Fruit fly (Drosophila melanogaster) ovary, adult (tissue): ENCODE measurements around the gene hoe1.

Experiments used
- CG17801 ChIP-seq: fragments of 200-800 bp; optimal IDR thresholded peaks from 2 replicates; lab custom pipeline; 2019; ENCODE audit warnings: missing biosample characterization, mild to moderate bottlenecking, missing genetic modification characterization, moderate library complexity; ENCODE audit not compliant: partially characterized antibody

hoe1 gene

DNA sequence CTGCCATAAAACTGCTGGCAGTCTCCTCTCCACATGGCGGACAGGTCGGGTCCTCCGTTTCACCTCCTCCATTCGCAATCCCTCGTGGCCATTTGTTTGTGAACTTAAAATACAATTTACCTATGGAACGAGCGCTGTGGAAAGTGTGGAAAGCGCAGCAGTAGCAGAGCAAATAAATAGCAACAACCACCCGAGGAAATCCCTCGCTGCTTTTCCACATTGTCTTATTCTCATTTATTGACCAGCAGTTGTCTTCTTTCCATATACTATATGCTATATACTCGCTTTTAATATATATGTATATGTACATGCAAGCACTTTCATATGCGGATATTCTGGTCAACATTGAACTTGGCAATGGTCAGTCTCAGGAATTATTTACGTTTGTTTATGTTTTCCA, at the start of gene hoe1:
Gene hoe1 (minus strand): TSS at position 101 of the 400 bp plus-strand sequence.
- no peak for TF ChIP-seq CG17801 (GFP tag; lab: Kevin White, UChicago)

DNA sequence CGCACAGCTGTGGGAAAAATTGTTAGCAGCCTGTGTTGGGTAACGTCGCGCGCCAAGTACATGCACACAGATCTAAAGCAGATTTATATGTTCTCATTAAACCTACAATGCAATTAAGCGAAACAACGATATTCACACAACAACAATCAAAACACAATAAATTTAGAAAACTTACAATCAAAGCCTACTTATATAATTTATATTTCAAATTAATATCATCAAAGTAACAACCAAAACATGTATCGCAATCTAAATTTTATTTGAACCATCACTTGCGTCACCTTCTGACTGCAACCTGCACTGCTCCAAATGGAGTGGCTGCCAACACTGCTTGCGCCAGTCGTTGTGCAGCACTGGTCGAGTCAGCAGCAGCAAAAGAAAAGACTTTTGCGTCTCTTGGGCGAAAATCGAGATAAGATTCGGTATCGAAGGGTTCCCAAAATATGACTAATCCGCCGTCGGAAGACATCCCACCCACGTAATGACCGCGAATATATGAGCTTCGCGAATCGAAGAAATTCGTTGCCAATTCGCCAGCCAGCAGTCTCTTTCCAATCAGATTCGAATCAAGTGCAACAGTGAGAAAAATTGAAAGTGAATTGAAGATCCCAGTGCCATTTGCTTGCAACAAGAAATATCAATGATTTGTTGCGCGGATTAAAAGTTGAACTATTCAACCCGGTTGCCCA, 49.2 kb upstream of the hoe1 start, which contains the start of the genes CG8892 and CG34126:
Gene CG8892 (minus strand): TSS at position 315 of the 689 bp plus-strand sequence.
Gene CG34126 (plus strand): TSS at position 337 of the 689 bp plus-strand sequence.
- peak; percentile 96 for TF ChIP-seq CG17801 (GFP tag; lab: Kevin White, UChicago)

- no peak for TF ChIP-seq CG17801 (GFP tag; lab: Kevin White, UChicago)
Observed at dm6 chr2L:4979138-4979537, 47.0 kb upstream of the hoe1 start, which contains the start of gene CG8891. TSS of gene CG8891 (minus strand) at chr2L:4979379.

DNA sequence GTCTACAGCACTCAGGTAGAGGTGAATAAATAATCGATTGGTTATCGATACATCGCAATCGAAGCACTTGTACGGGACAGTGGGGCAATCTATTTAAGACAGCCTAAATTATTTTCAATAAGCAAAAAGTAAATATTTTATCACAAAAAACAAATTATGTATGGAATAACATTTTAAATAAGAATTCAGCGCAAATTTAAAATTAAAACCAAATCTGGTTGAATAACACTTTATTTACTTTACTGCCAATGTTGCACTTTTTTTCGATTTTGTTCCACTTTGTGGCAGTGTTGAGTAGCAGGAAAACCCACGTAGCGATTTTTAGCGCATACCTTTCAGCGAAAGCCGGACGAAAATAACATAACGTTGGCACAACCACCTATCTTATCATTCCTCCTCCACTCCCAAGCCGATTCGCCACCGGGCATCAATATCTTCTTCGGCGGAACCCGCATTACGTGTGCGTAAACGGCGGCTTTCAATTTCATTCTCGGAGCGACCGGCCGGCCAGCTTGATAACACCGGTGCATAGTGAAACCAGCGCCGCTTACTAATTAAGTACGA, 44.9 kb upstream of the hoe1 start, which contains the start of the genes Gmd and CG3792:
Gene Gmd (minus strand): TSS at position 36 of the 564 bp plus-strand sequence.
Gene CG3792 (plus strand): TSS at position 325 of the 564 bp plus-strand sequence.
- TF ChIP-seq CG17801 (GFP tag; lab: Kevin White, UChicago), result peak; percentile 94

dm6 chr2L:4973731-4974415, 41.7 kb upstream of the hoe1 start, which contains the start of gene mRpL28:
TSS of gene mRpL28 (plus strand) at chr2L:4973976.
- peak; percentile 10 for TF ChIP-seq CG17801 (GFP tag; lab: Kevin White, UChicago)

dm6 chr2L:4971329-4971798, 39.2 kb upstream of the hoe1 start, which contains the start of gene CG14043:
TSS of gene CG14043 (plus strand) at chr2L:4971702.
- TF ChIP-seq CG17801 (GFP tag; lab: Kevin White, UChicago), result peak; percentile 7

- TF ChIP-seq CG17801 (GFP tag; lab: Kevin White, UChicago), result no peak
Observed at dm6 chr2L:4968767-4969166, 36.6 kb upstream of the hoe1 start, which contains the start of the genes Scox and Polr1C. TSS of gene Scox (minus strand) at chr2L:4968935. TSS of gene Polr1C (plus strand) at chr2L:4969004.

DNA sequence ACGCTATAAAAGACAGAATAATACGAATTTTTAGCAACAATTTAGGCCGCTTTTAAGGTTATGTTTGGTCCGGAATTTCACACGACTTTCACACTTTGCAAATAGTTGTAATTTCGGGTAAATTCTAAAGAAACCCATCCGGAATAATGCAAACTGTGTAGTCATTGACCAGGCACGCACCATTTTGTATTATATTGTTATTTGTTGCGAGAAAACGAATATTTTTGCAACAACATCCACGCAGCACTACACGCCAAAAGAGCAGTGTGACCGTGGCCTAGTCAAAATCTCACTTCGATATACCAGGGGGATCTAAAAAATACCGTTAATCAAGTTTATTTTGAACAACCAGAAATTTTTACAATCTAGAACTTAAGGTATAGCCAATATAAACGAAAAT, 35.3 kb upstream of the hoe1 start, which contains the start of gene eIF3i:
Gene eIF3i (minus strand): TSS at position 265 of the 400 bp plus-strand sequence.
- no peak for TF ChIP-seq CG17801 (GFP tag; lab: Kevin White, UChicago)

DNA sequence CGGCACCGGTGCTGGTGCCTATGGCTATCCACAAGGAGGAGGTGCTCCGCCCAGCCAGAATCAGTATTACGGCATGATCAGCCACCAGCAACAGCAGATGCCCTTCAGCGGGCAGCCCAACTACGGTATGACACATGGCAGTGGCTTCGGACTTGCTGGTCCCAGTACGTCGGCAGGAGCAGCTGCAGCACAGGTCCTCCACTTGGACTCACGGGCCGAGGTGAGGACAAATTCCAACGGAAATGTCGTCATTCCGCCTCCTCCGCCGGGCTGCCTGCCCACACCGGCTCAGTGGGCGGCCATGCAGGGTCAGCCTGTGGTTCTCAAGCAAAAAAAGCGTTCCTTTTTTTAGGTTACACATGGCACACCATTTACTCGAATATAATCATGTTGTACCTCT, 33.7 kb upstream of the hoe1 start:
- no peak for TF ChIP-seq CG17801 (GFP tag; lab: Kevin White, UChicago)

DNA sequence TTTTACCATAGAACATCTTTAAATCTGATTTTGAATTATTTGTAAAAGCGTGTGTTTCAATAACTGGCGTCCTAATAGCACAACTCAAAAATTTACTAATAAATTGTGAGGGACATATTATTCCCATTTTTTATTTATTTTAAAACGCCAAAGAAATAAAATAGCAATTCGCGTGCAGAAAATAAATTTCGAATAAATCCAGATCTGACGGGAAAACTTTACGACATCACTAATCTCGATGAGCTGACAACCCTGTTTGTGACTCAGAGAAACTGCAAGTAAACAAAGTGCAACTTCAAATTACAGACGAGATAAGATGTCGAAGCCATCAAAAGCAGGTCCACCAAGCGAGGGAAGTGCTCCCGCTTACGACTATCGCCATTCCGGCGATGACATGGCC, 33.2 kb upstream of the hoe1 start, which contains the start of gene CG34125:
Gene CG34125 (plus strand): TSS at position 254 of the 400 bp plus-strand sequence.
- peak; percentile 13 for TF ChIP-seq CG17801 (GFP tag; lab: Kevin White, UChicago)

- TF ChIP-seq CG17801 (GFP tag; lab: Kevin White, UChicago), result no peak
Observed at dm6 chr2L:4958111-4958510, 25.9 kb upstream of the hoe1 start, which contains the start of gene CG34124. TSS of gene CG34124 (plus strand) at chr2L:4958411.

- no peak for TF ChIP-seq CG17801 (GFP tag; lab: Kevin White, UChicago)
Observed at dm6 chr2L:4955094-4955823, 23.1 kb upstream of the hoe1 start, which contains the start of the genes Jon25Bi and Marcal1. TSS of gene Jon25Bi (minus strand) at chr2L:4955144. TSS of gene Marcal1 (plus strand) at chr2L:4955509.

dm6 chr2L:4953086-4953570, 20.9 kb upstream of the hoe1 start, which contains the start of gene Jon25Bii:
TSS of gene Jon25Bii (minus strand) at chr2L:4953136.
- no peak for TF ChIP-seq CG17801 (GFP tag; lab: Kevin White, UChicago)
